Worm (Caenorhabditis elegans) whole organism, L4 larva: ENCODE data around the gene srd-47.

Experiments used
- D1046.2 ChIP-seq: fragments of 200-800 bp; sonication (Bioruptor generic); IDR thresholded peaks from 2 replicates; pipeline ENCODE4 v1.3.6; 2022; ENCODE audit warnings: missing genetic modification characterization, missing compliant biosample characterization
- F10B5.3 ChIP-seq: sonication (generic microtip); optimal IDR thresholded peaks from 2 replicates; lab custom pipeline; 2016; ENCODE audit warnings: mild to moderate bottlenecking, missing genetic modification characterization, missing compliant biosample characterization
- F37D6.2 ChIP-seq: sonication (generic microtip); optimal IDR thresholded peaks from 2 replicates; lab custom pipeline; 2016; ENCODE audit warnings: mild to moderate bottlenecking, missing genetic modification characterization, missing compliant biosample characterization
- F49E8.2 ChIP-seq: sonication (generic microtip); optimal IDR thresholded peaks from 2 replicates; lab custom pipeline; 2016; ENCODE audit warnings: missing compliant biosample characterization, mild to moderate bottlenecking, missing genetic modification characterization, borderline replicate concordance
- ZK337.2 ChIP-seq: fragments of 200-800 bp; sonication (Bioruptor generic); IDR thresholded peaks from 2 replicates; pipeline ENCODE4 v1.3.6; 2022; ENCODE audit warnings: missing genetic modification reagents, missing genetic modification characterization, missing compliant biosample characterization
- ama-1 ChIP-seq: fragments of 150-350 bp; optimal IDR thresholded peaks from 2 replicates; lab custom pipeline; 2014; ENCODE audit warnings: inconsistent platforms, mixed read lengths
- arid-1 ChIP-seq: fragments of 200-800 bp; sonication (Bioruptor generic); conservative IDR thresholded peaks from 2 replicates; pipeline ENCODE4 v1.3.6; 2022; ENCODE audit warnings: missing genetic modification reagents, missing genetic modification characterization, missing compliant biosample characterization
- attf-4 ChIP-seq: sonication (generic microtip); optimal IDR thresholded peaks from 3 replicates; lab custom pipeline; 2017; ENCODE audit warnings: missing biosample characterization, missing genetic modification characterization
- ceh-20 ChIP-seq: fragments of 200-800 bp; sonication (Bioruptor generic); IDR thresholded peaks from 2 replicates; pipeline ENCODE4 v1.3.6; 2022; ENCODE audit warnings: missing genetic modification reagents, missing genetic modification characterization, missing compliant biosample characterization
- ceh-44 ChIP-seq: fragments of 200-800 bp; sonication (Bioruptor generic); IDR thresholded peaks from 2 replicates; pipeline ENCODE4 v1.3.6; 2022; ENCODE audit warnings: missing genetic modification reagents, missing genetic modification characterization, missing compliant biosample characterization
- ceh-82 ChIP-seq: sonication (generic microtip); optimal IDR thresholded peaks from 2 replicates; lab custom pipeline; 2017; ENCODE audit warnings: missing biosample characterization, missing genetic modification characterization
- ces-1 ChIP-seq: fragments of 150-350 bp; sonication (generic microtip); optimal IDR thresholded peaks from 4 replicates; lab custom pipeline; 2014; ENCODE audit warnings: missing biosample characterization, missing genetic modification reagents, missing genetic modification characterization
- cey-2 ChIP-seq: sonication (generic microtip); optimal IDR thresholded peaks from 3 replicates; lab custom pipeline; 2017; ENCODE audit warnings: missing genetic modification characterization, mild to moderate bottlenecking, missing compliant biosample characterization, antibody characterized with exemption, borderline replicate concordance; ENCODE audit not compliant: insufficient read depth
- daf-16 ChIP-seq, 3 experiments: sonication (generic microtip); optimal IDR thresholded peaks; 2 replicates each; lab custom pipeline; 2016 to 2017; ENCODE audit warnings: missing genetic modification characterization in 3 of 3, missing genetic modification reagents in 3 of 3, mild to moderate bottlenecking in 2 of 3, missing compliant biosample characterization in 2 of 3, missing biosample characterization in 1 of 3, moderate library complexity in 1 of 3
- daf-8 ChIP-seq: fragments of 200-800 bp; sonication (Bioruptor generic); IDR thresholded peaks from 2 replicates; pipeline ENCODE4 v1.3.6; 2022; ENCODE audit warnings: missing genetic modification characterization, missing compliant biosample characterization
- dmd-6 ChIP-seq: fragments of 200-800 bp; sonication (Bioruptor generic); IDR thresholded peaks from 2 replicates; pipeline ENCODE4 v1.3.6; 2022; ENCODE audit warnings: missing genetic modification reagents, missing genetic modification characterization, missing compliant biosample characterization
- dmd-9 ChIP-seq: fragments of 200-800 bp; sonication (Bioruptor generic); IDR thresholded peaks from 2 replicates; pipeline ENCODE4 v1.3.6; 2022; ENCODE audit warnings: missing genetic modification reagents, missing genetic modification characterization, missing compliant biosample characterization
- dpl-1 ChIP-seq: fragments of 150-350 bp; optimal IDR thresholded peaks from 2 replicates; lab custom pipeline; 2014; ENCODE audit warnings: missing biosample characterization, missing genetic modification reagents, missing genetic modification characterization
- dve-1 ChIP-seq: sonication (generic microtip); optimal IDR thresholded peaks from 2 replicates; lab custom pipeline; 2017; ENCODE audit warnings: antibody characterized with exemption, mild to moderate bottlenecking, missing genetic modification characterization, missing compliant biosample characterization; ENCODE audit not compliant: insufficient read depth
- hlh-11 ChIP-seq: fragments of 200-800 bp; sonication (Bioruptor generic); optimal IDR thresholded peaks from 2 replicates; lab custom pipeline; 2018; ENCODE audit warnings: mild to moderate bottlenecking, missing genetic modification characterization, missing compliant biosample characterization
- hlh-30 ChIP-seq: sonication (generic microtip); optimal IDR thresholded peaks from 2 replicates; lab custom pipeline; 2017; ENCODE audit warnings: antibody characterized with exemption, mild to moderate bottlenecking, missing genetic modification characterization, missing compliant biosample characterization; ENCODE audit not compliant: insufficient read depth
- lir-3 ChIP-seq: sonication (generic microtip); optimal IDR thresholded peaks from 2 replicates; lab custom pipeline; 2016; ENCODE audit warnings: mild to moderate bottlenecking, missing genetic modification characterization, missing compliant biosample characterization
- lsy-2 ChIP-seq, 2 experiments: fragments of 150-350 bp in 1 of 2; sonication (generic microtip) in 1 of 2; optimal IDR thresholded peaks; 2 replicates each; lab custom pipeline; 2014 to 2017; ENCODE audit warnings: missing biosample characterization in 2 of 2, missing genetic modification characterization in 2 of 2
- madf-9 ChIP-seq: fragments of 200-800 bp; sonication (Bioruptor generic); conservative IDR thresholded peaks from 2 replicates; pipeline ENCODE4 v1.3.6; 2022; ENCODE audit warnings: missing genetic modification reagents, missing genetic modification characterization, missing compliant biosample characterization
- mdl-1 ChIP-seq, 2 experiments: fragments of 150-350 bp in 1 of 2; sonication (generic microtip) in 1 of 2; optimal IDR thresholded peaks; 2 replicates each; lab custom pipeline; 2014 to 2017; ENCODE audit warnings: missing biosample characterization in 2 of 2, missing genetic modification characterization in 2 of 2
- mdt-29 ChIP-seq: fragments of 200-800 bp; sonication (Bioruptor generic); IDR thresholded peaks from 2 replicates; pipeline ENCODE4 v1.3.6; 2022; ENCODE audit warnings: missing genetic modification reagents, missing genetic modification characterization, missing compliant biosample characterization
- mep-1 ChIP-seq: fragments of 150-350 bp; sonication (generic microtip); optimal IDR thresholded peaks from 3 replicates; lab custom pipeline; 2014; ENCODE audit warnings: missing biosample characterization, missing genetic modification characterization
- mes-2 ChIP-seq: sonication (generic microtip); optimal IDR thresholded peaks from 2 replicates; lab custom pipeline; 2016; ENCODE audit warnings: missing genotype, mild to moderate bottlenecking, missing genetic modification characterization, missing compliant biosample characterization; ENCODE audit not compliant: poor library complexity, severe bottlenecking
- mxl-2 ChIP-seq: fragments of 200-800 bp; sonication (Bioruptor generic); conservative IDR thresholded peaks from 2 replicates; pipeline ENCODE4 v1.3.6; 2022; ENCODE audit warnings: missing genetic modification reagents, missing genetic modification characterization, missing compliant biosample characterization
- mxl-3 ChIP-seq: fragments of 200-800 bp; sonication (Bioruptor generic); optimal IDR thresholded peaks from 2 replicates; lab custom pipeline; 2018; ENCODE audit warnings: mild to moderate bottlenecking, missing genetic modification characterization, missing compliant biosample characterization
- nhr-237 ChIP-seq: sonication (generic microtip); optimal IDR thresholded peaks from 2 replicates; lab custom pipeline; 2017; ENCODE audit warnings: missing biosample characterization, missing genetic modification characterization
- nhr-25 ChIP-seq: sonication (generic microtip); optimal IDR thresholded peaks from 2 replicates; lab custom pipeline; 2017; ENCODE audit warnings: missing genetic modification characterization, mild to moderate bottlenecking, missing compliant biosample characterization, antibody characterized with exemption, moderate library complexity, borderline replicate concordance; ENCODE audit not compliant: insufficient read depth
- nhr-28 ChIP-seq: fragments of 150-350 bp; optimal IDR thresholded peaks from 2 replicates; lab custom pipeline; 2014; ENCODE audit warnings: missing biosample characterization, missing genetic modification characterization
- nhr-48 ChIP-seq: sonication (generic microtip); optimal IDR thresholded peaks from 2 replicates; lab custom pipeline; 2016; ENCODE audit warnings: mild to moderate bottlenecking, missing genetic modification characterization, missing compliant biosample characterization
- nhr-77 ChIP-seq: fragments of 150-350 bp; optimal IDR thresholded peaks from 2 replicates; lab custom pipeline; 2014; ENCODE audit warnings: missing biosample characterization, missing genetic modification characterization
- php-3 ChIP-seq: fragments of 200-800 bp; sonication (Bioruptor generic); IDR thresholded peaks from 2 replicates; pipeline ENCODE4 v1.3.6; 2022; ENCODE audit warnings: missing genetic modification reagents, missing genetic modification characterization, missing compliant biosample characterization
- pqm-1 ChIP-seq: sonication (generic microtip); optimal IDR thresholded peaks from 2 replicates; lab custom pipeline; 2017; ENCODE audit warnings: missing biosample characterization, missing genetic modification characterization
- skn-1 ChIP-seq: fragments of 150-350 bp; optimal IDR thresholded peaks from 2 replicates; lab custom pipeline; 2014; ENCODE audit warnings: missing biosample characterization, missing genetic modification characterization
- spr-1 ChIP-seq: sonication (generic microtip); optimal IDR thresholded peaks from 2 replicates; lab custom pipeline; 2016; ENCODE audit warnings: mild to moderate bottlenecking, missing genetic modification characterization, missing compliant biosample characterization
- unc-130 ChIP-seq: sonication (generic microtip); optimal IDR thresholded peaks from 2 replicates; lab custom pipeline; 2016; ENCODE audit warnings: missing genetic modification reagents, missing genetic modification characterization, missing compliant biosample characterization
- unc-62 ChIP-seq, 3 experiments: fragments of 150-350 bp in 1 of 3; sonication (generic microtip); optimal IDR thresholded peaks in 2 of 3; peaks in 1 of 3; 1 replicate in 1 of 3; 2 replicates in 2 of 3; lab custom pipeline; 2014 to 2017; ENCODE audit warnings: missing biosample characterization in 3 of 3, missing genetic modification characterization in 3 of 3, missing genetic modification reagents in 3 of 3, missing genotype in 1 of 3
- vab-7 ChIP-seq: fragments of 200-800 bp; sonication (Bioruptor generic); IDR thresholded peaks from 2 replicates; pipeline ENCODE4 v1.3.6; 2022; ENCODE audit warnings: missing genetic modification reagents, missing genetic modification characterization, missing compliant biosample characterization

The srd-47 gene

ce11 chrX:12347822-12348221, 14.4 kb downstream of the srd-47 start (continued):
- TF ChIP-seq ceh-20 (peak; percentile 42; the same call in 1 of the 2 replicates), vab-7 (GFP tag; lab: Robert Waterston, UW) (peak; percentile 88), attf-4 (tag; lab: Kevin White, UChicago) (no peak), ces-1 (GFP tag; lab: Kevin White, UChicago) (no peak), ZK337.2 (GFP tag; lab: Robert Waterston, UW) (0 out of 2 replicates have a peak, but pooled peaks have one; percentile 51), daf-16 (GFP tag; optimal IDR thresholded peaks at IDR 0.05; lab: Kevin White, UChicago) (peak; percentile 22 to 59), daf-16 (tag; optimal IDR thresholded peaks at IDR 0.05; lab: Kevin White, UChicago) (peak; percentile 67), lir-3 (tag; lab: Kevin White, UChicago) (no peak), ceh-44 (GFP tag; lab: Robert Waterston, UW) (peak; percentile 81), spr-1 (tag; lab: Kevin White, UChicago) (peak; percentile 10), mxl-3 (GFP tag; lab: Kevin White, UChicago) (peak; percentile 53)

ce11 chrX:12348329-12348728, 14.9 kb downstream of the srd-47 start, which contains the start of gene F42F12.14:
Gene F42F12.14 (plus strand): TSS chrX:12348629.
- TF ChIP-seq nhr-237 (tag; lab: Kevin White, UChicago): no peak
- TF ChIP-seq unc-62 (GFP tag; optimal IDR thresholded peaks at IDR 0.05 in 1 of 2; lab: Kevin White, UChicago): peak in 1 of 2 experiments; percentile 74
- no peak for TF ChIP-seq unc-62 (tag; optimal IDR thresholded peaks at IDR 0.05; lab: Kevin White, UChicago)

DNA sequence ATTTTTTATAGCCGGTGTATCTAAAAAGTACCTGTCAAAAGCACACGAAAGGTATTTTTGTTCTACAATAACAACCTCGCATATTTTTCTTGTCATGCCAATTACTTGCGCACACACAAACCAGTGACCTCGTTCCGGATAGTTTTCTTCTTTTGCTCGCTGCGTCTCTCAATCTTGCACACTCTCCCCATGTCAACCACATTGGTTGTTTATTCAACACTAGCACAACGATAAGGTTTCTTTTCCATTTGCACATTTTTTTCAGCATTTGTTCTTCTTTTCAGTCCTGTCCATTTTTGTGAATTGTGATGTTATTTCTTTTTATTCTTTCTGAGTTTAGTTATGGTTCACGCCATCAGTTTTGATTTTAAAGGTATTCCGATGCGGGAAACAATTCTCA, 16.8 kb downstream of the srd-47 start, which contains the start of gene F42F12.3:
F42F12.3 (plus strand) TSS at position 372 of the 400 bp plus-strand sequence.
- TF ChIP-seq mdl-1 (tag; optimal IDR thresholded peaks at IDR 0.05; lab: Kevin White, UChicago) (no peak), daf-16 (GFP tag; optimal IDR thresholded peaks at IDR 0.05; lab: Kevin White, UChicago) (no peak), daf-16 (tag; optimal IDR thresholded peaks at IDR 0.05; lab: Kevin White, UChicago) (peak; percentile 87), nhr-48 (tag; lab: Kevin White, UChicago) (no peak), skn-1 (tag; lab: Kevin White, UChicago) (no peak), hlh-30 (peak; percentile 10), lsy-2 (tag; optimal IDR thresholded peaks at IDR 0.05; lab: Kevin White, UChicago) (no peak), nhr-28 (tag; lab: Kevin White, UChicago) (peak; percentile 21), hlh-11 (tag; lab: Kevin White, UChicago) (peak; percentile 30), dpl-1 (GFP tag; lab: Kevin White, UChicago) (no peak), dmd-6 (GFP tag; lab: Robert Waterston, UW) (peak; percentile 20; the same call in 1 of the 2 replicates), vab-7 (GFP tag; lab: Robert Waterston, UW) (no peak), nhr-77 (no peak), mdt-29 (no peak), F10B5.3 (no peak), lir-3 (tag; lab: Kevin White, UChicago) (no peak), arid-1 (GFP tag; lab: Robert Waterston, UW) (no peak), F37D6.2 (tag; lab: Kevin White, UChicago) (no peak), ZK337.2 (GFP tag; lab: Robert Waterston, UW) (no peak), ama-1 (no peak)

ce11 chrX:12352872-12353271, 19.4 kb downstream of the srd-47 start, which contains the start of gene F42F12.4:
Gene F42F12.4 (minus strand): TSS chrX:12352947.
- no peak for TF ChIP-seq ceh-82 (tag; lab: Kevin White, UChicago)
- TF ChIP-seq mes-2 (tag; lab: Kevin White, UChicago): no peak
- no peak for TF ChIP-seq dmd-9 (GFP tag; lab: Robert Waterston, UW)
- TF ChIP-seq lsy-2 (tag; optimal IDR thresholded peaks at IDR 0.05; lab: Kevin White, UChicago): no peak
- no peak for TF ChIP-seq F49E8.2
- no peak for TF ChIP-seq cey-2
- TF ChIP-seq dve-1: peak; percentile 26
- no peak for TF ChIP-seq mxl-2 (GFP tag; lab: Robert Waterston, UW)
- TF ChIP-seq madf-9 (GFP tag; lab: Robert Waterston, UW): no peak
- no peak for TF ChIP-seq daf-16 (GFP tag; optimal IDR thresholded peaks at IDR 0.05; lab: Kevin White, UChicago)
- TF ChIP-seq daf-16 (tag; optimal IDR thresholded peaks at IDR 0.05; lab: Kevin White, UChicago): peak; percentile 22
- TF ChIP-seq hlh-11 (tag; lab: Kevin White, UChicago): peak; percentile 0
- no peak for TF ChIP-seq mep-1
- TF ChIP-seq nhr-25 (tag; lab: Kevin White, UChicago): no peak
- TF ChIP-seq unc-130 (GFP tag; lab: Kevin White, UChicago): no peak
- TF ChIP-seq daf-8 (GFP tag; lab: Robert Waterston, UW): no peak
- TF ChIP-seq pqm-1: peak; percentile 46
- peak in 1 of 2 experiments; percentile 12 for TF ChIP-seq unc-62 (GFP tag; optimal IDR thresholded peaks at IDR 0.05 in 1 of 2; lab: Kevin White, UChicago)
- TF ChIP-seq unc-62 (tag; optimal IDR thresholded peaks at IDR 0.05; lab: Kevin White, UChicago): no peak
- no peak for TF ChIP-seq D1046.2
- peak; percentile 15; the same call in 1 of the 2 replicates for TF ChIP-seq php-3
